Fruit fly (Drosophila melanogaster): ENCODE measurements around the gene CG33169.
A peak's percentile ranks its signal among the peaks of the same experiment; 100 is the strongest.

The CG33169 gene

DNA sequence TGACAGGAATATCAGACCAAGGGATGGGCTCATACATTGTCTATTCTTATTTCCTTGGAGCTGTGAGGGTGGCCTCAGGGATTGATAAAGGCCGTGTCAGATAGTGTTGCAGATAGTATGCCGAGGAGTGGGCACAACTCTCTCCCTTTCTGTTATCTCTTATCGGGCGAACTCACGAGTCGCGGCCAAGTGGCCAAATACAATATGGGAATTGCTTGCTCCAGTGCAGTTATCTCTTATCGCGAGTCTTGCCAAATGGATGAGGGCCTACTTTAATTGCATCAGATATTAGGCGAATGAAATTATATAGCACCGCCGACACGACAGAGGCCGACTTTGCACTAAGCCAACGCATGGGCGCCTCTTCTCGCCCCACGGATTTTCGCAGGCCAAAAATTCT is 23.3 kb downstream of the CG33169 start:
- TF ChIP-seq psq (optimal IDR thresholded peaks at IDR 0.05) (no peak), EcR (GFP tag; optimal IDR thresholded peaks at IDR 0.05) (no peak), usp (GFP tag; optimal IDR thresholded peaks at IDR 0.05) (no peak), CG8478 (optimal IDR thresholded peaks at IDR 0.05) (no peak), Dll (optimal IDR thresholded peaks at IDR 0.05) (no peak), pan (optimal IDR thresholded peaks at IDR 0.05) (no peak)

DNA sequence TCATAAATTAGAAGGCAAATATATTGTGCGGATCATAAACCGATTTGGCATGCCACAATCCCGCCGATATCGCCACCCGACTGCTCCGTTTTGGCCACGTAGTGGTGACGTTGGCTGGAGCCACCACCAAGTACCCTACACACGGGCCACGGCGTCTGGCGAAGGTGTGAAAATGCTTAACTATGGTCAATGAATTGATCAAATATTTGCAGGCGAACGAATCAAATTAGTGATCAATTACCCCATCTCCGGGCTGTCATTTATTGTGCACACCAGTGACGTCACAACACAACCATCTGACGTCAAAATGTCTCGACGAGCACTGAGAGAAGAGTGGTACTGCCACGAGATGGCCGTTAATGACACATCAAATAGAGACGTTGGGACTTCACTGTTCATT is 24.0 kb downstream of the CG33169 start:
- TF ChIP-seq Dll (optimal IDR thresholded peaks at IDR 0.05) (no peak), pan (optimal IDR thresholded peaks at IDR 0.05) (no peak), CG8478 (optimal IDR thresholded peaks at IDR 0.05) (no peak), EcR (GFP tag; optimal IDR thresholded peaks at IDR 0.05) (no peak), psq (optimal IDR thresholded peaks at IDR 0.05) (no peak), usp (GFP tag; optimal IDR thresholded peaks at IDR 0.05) (no peak)

DNA sequence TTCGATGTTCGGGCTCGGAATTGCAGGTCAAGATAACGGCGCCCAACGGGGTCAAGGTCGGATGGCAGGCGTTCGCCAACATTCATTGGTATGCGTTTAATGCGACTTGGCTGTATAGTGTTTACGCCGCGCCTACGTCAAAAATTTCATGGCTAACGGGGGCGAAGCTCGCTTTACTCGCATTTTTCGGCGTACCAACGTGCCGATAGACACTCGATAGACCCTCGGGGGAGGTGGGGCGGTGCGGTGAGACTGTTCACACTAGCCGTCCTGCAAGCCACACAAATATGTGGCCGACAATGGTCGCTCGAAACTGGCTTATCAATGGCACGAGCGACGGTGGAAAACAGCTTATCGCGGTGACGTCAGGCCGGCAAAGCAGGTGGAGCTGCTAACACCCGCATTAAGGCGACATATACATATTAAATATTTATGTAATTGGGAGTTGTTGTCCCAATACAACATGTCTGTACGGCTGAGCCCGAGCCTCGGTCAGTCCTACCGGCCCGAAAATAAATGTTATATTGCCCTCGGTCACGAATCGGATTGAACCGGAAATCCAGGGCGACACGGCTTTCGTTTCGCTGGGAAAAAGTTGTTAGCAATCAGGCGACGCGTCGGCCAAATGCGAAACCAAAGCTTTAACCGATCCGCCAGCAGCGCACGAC is 25.1 kb downstream of the CG33169 start:
- no peak for TF ChIP-seq EcR (GFP tag; optimal IDR thresholded peaks at IDR 0.05)
- no peak for TF ChIP-seq pan (optimal IDR thresholded peaks at IDR 0.05)
- TF ChIP-seq usp (GFP tag; optimal IDR thresholded peaks at IDR 0.05) = no peak
- TF ChIP-seq Dll (optimal IDR thresholded peaks at IDR 0.05) = no peak
- TF ChIP-seq psq (optimal IDR thresholded peaks at IDR 0.05) = no peak
- no peak for TF ChIP-seq CG8478 (optimal IDR thresholded peaks at IDR 0.05)

DNA sequence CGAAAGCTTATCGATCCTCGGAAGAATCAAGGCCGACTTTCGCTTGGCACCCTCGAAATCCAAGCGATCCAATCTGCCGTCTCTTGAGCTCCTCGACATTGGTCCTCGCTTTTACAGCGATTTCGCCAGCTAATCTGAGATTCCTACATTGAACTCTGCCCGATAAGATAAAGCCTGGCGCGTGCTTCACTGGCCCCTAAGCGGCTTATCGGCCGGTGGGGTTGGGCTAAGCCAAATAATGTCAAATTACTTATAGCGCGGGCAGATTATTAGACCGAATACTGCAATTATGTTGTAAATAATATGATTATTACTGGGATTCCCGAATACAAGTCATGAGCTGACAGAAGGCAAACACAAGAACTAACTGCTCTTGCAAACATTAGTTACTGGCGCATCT is 26.4 kb downstream of the CG33169 start:
- TF ChIP-seq psq (optimal IDR thresholded peaks at IDR 0.05) (no peak), usp (GFP tag; optimal IDR thresholded peaks at IDR 0.05) (no peak), EcR (GFP tag; optimal IDR thresholded peaks at IDR 0.05) (no peak)

DNA sequence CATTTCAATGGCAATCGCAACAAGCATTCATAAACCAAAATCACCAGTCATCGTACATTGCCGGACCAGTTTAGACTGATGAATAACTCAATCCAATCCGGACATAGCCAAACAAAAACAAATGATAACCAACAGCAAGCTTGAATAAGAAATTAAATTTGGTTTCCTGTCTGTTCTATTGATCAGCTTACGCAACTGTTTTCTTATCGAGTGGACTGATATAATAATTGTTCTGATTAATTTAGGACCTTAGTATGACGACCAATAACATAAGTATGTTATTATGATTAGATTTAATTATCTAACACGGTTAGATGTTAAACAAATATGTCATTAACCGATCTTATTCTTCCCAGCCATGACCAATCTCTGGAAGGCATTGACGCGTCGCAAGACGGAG is 27.3 kb downstream of the CG33169 start:
- TF ChIP-seq pan (optimal IDR thresholded peaks at IDR 0.05) (no peak), psq (optimal IDR thresholded peaks at IDR 0.05) (no peak), usp (GFP tag; optimal IDR thresholded peaks at IDR 0.05) (no peak)

DNA sequence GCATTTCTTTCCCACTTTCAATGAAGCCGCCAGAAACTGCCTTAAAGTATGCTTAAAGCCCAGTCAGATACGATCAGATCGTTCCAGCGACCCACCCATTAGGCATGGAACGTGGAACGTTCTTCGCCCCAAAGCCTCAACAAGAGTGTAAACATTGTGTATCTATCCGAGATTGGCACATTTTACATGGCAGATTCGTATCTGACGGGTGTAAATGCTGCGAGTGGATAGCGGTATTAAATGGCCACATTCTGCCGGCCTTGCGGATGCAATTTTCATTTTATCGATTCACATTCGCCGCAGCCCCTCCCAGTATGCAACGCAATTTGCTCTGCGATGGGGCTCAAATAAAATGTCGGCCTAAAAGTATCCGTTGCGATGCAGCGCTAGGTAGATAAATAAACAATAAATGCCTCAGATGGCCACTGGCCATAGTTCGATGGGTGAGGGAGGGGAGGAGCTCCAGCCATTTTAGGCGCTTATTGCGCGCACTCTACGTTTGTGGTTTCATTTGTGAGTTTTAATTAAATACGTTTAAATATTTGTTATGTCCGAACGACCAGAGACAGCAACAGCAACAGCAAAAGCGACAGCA is 31.1 kb downstream of the CG33169 start:
- TF ChIP-seq EcR (GFP tag; optimal IDR thresholded peaks at IDR 0.05) (no peak), psq (optimal IDR thresholded peaks at IDR 0.05) (no peak), pan (optimal IDR thresholded peaks at IDR 0.05) (no peak), Dll (optimal IDR thresholded peaks at IDR 0.05) (no peak), CG8478 (optimal IDR thresholded peaks at IDR 0.05) (no peak), usp (GFP tag; optimal IDR thresholded peaks at IDR 0.05) (no peak)

DNA sequence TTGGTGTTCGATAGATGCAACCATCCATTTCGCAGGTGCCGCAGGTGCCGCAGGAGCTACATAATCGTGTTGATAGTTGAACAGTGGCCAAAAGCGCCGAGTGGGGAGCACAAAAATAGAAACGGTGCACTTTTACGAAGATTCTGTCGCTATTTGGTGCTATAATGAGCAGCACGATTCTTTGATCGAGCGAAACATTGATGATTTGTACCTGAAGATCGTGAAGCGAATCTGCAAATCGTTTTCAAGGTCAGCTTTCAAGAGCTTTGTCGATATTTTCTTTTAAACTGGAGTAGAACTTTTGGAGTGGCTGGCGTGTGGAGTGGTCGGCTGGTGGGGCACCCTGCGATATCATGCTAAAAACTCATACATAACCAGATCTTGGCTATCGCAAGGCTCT is 34.8 kb downstream of the CG33169 start, which contains the start of gene CG11131:
CG11131 (plus strand) TSS at position 301 of the 400 bp plus-strand sequence.
- no peak for TF ChIP-seq pan (optimal IDR thresholded peaks at IDR 0.05)
- no peak for TF ChIP-seq usp (GFP tag; optimal IDR thresholded peaks at IDR 0.05)
- TF ChIP-seq psq (optimal IDR thresholded peaks at IDR 0.05) = no peak
- TF ChIP-seq Dll (optimal IDR thresholded peaks at IDR 0.05) = no peak
- no peak for TF ChIP-seq EcR (GFP tag; optimal IDR thresholded peaks at IDR 0.05)
- TF ChIP-seq CG8478 (optimal IDR thresholded peaks at IDR 0.05) = no peak

DNA sequence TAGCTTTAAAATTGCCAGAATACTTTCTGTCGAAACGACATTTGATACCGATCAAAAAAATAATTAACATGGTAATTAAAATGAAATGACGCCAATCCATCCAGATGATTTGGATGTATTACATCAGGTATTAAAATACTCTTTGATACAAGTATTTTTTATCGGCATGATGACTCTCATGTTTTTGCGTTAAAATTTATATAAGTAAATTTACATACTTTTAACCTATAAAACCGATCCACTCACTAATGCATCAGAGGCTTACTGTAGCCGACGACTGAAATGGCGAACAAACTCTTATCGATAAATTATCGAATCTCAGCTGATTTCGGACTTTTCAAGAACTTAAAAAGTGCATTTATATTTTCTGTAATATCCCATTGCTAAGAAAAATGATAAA is 37.9 kb downstream of the CG33169 start, which contains the start of gene BoYb:
BoYb (plus strand) TSS at position 301 of the 400 bp plus-strand sequence.
- TF ChIP-seq EcR (GFP tag; optimal IDR thresholded peaks at IDR 0.05) (no peak), psq (optimal IDR thresholded peaks at IDR 0.05) (no peak), usp (GFP tag; optimal IDR thresholded peaks at IDR 0.05) (no peak), CG8478 (optimal IDR thresholded peaks at IDR 0.05) (no peak), Dll (optimal IDR thresholded peaks at IDR 0.05) (no peak), pan (optimal IDR thresholded peaks at IDR 0.05) (no peak)

DNA sequence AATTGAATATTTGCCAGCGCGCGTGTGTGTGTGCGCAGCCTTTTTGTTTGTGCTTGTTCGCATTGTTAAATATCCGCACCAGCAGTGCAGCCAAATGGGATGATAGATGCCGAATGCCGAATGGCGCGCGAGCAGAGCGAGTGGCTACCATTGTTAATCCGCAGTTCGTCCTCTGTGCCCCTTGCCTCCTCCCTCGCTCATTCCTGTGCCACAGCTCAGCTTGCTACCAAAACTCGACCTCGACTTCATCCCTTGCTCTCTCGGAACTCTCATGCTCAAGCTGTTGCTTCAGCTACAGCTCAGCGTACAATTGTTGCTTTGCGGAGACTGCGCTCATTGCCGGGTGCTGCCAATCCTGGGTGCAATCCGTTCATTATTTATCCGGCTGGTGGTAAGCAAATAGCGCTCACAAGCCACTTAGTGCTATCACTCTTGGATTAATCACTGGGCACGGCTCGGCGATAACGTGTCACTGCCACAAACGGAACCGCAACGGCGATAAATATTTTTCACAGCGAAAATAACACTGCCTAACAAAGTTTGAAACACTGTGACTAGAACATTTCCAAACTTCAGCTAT is 45.8 kb downstream of the CG33169 start:
- no peak for TF ChIP-seq usp (GFP tag; optimal IDR thresholded peaks at IDR 0.05)
- no peak for TF ChIP-seq CG8478 (optimal IDR thresholded peaks at IDR 0.05)
- no peak for TF ChIP-seq EcR (GFP tag; optimal IDR thresholded peaks at IDR 0.05)
- no peak for TF ChIP-seq pan (optimal IDR thresholded peaks at IDR 0.05)
- TF ChIP-seq Dll (optimal IDR thresholded peaks at IDR 0.05) = no peak
- TF ChIP-seq psq (optimal IDR thresholded peaks at IDR 0.05) = no peak

DNA sequence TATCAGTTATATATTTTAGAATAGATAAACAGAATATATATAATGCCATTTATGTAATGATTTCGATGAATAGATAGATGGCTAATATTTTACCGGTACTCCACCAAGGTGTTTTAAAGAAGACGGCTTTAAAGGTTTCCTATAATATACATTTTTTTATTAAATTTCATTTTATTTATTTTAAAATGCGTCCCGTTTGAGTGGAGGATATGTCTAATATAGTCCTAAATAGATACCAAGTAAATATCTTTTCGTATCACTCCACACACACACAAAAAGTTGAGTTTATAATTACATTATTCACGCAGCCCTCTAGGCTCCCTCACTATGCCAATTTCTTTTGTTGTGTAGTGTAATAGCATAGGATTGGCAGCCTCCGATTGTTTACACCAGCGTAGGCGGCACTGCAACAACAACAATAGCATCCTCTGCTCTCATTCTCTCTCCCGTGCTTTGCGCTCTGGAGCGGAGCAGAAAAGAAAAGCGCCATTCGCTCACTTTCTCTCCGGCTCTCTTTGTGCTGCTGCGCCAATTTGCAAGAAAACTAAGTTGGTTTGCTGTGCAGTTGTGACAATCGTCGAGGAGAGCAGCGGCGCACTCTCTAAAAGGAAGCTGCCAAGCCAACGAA is 46.4 kb downstream of the CG33169 start, which contains the start of gene CG12768:
CG12768 (plus strand) TSS at position 578 of the 628 bp plus-strand sequence.
- TF ChIP-seq EcR (GFP tag; optimal IDR thresholded peaks at IDR 0.05) = no peak
- TF ChIP-seq psq (optimal IDR thresholded peaks at IDR 0.05) = no peak
- peak; percentile 83 for TF ChIP-seq Dll (optimal IDR thresholded peaks at IDR 0.05)
